Fruit fly (Drosophila melanogaster) whole organism, embryonic: ENCODE data around the gene sdk.

Source experiments
- Aef1 ChIP-seq: fragments of 200-800 bp; sonication (Bioruptor generic); IDR thresholded peaks from 3 replicates; pipeline ENCODE4 v1.3.6; 2022; ENCODE audit warnings: missing biosample characterization, missing genetic modification characterization
- Bdp1 ChIP-seq: fragments of 200-800 bp; sonication (Bioruptor generic); optimal IDR thresholded peaks from 3 replicates; lab custom pipeline; 2016; ENCODE audit warnings: missing biosample characterization, missing genetic modification characterization
- Blimp-1 ChIP-seq: fragments of 200-800 bp; sonication (Bioruptor generic); optimal IDR thresholded peaks from 3 replicates; lab custom pipeline; 2018; ENCODE audit warnings: missing biosample characterization, missing genetic modification characterization, mild to moderate bottlenecking, moderate library complexity, missing genetic modification reagents
- CG10267 ChIP-seq: fragments of 200-800 bp; sonication (Bioruptor generic); optimal IDR thresholded peaks from 2 replicates; lab custom pipeline; 2018; ENCODE audit warnings: missing biosample characterization, mild to moderate bottlenecking, missing genetic modification characterization, moderate library complexity
- CG10543 ChIP-seq: fragments of 200-800 bp; sonication (Bioruptor generic); optimal IDR thresholded peaks from 3 replicates; lab custom pipeline; 2017; ENCODE audit warnings: missing biosample characterization, mild to moderate bottlenecking, missing genetic modification characterization, moderate library complexity
- CG11247 ChIP-seq: fragments of 200-800 bp; sonication (Bioruptor generic); IDR thresholded peaks from 2 replicates; pipeline ENCODE4 v1.3.6; 2022; ENCODE audit warnings: missing biosample characterization, missing genetic modification characterization
- CG12236 ChIP-seq: fragments of 200-800 bp; sonication (Bioruptor generic); optimal IDR thresholded peaks from 2 replicates; lab custom pipeline; 2016; ENCODE audit warnings: missing biosample characterization, missing genetic modification characterization
- CG12769 ChIP-seq: fragments of 200-800 bp; sonication (Bioruptor generic); optimal IDR thresholded peaks from 2 replicates; lab custom pipeline; 2019; ENCODE audit warnings: missing biosample characterization, mild to moderate bottlenecking, missing genetic modification characterization, moderate library complexity
- CG15601 ChIP-seq: fragments of 200-800 bp; sonication (Bioruptor generic); optimal IDR thresholded peaks from 3 replicates; lab custom pipeline; 2019; ENCODE audit warnings: missing biosample characterization, mild to moderate bottlenecking, missing genetic modification characterization, moderate library complexity
- CG17328 ChIP-seq: fragments of 200-800 bp; sonication (Bioruptor generic); IDR thresholded peaks from 2 replicates; pipeline ENCODE4 v1.3.6; 2022; ENCODE audit warnings: missing biosample characterization, missing genetic modification characterization
- CG32767 ChIP-seq: fragments of 200-800 bp; sonication (Bioruptor generic); IDR thresholded peaks from 2 replicates; pipeline ENCODE4 v1.3.6; 2022; ENCODE audit warnings: missing biosample characterization, missing genetic modification characterization
- CG3407 ChIP-seq: fragments of 200-800 bp; sonication (Bioruptor generic); optimal IDR thresholded peaks from 2 replicates; lab custom pipeline; 2018; ENCODE audit warnings: missing biosample characterization, mild to moderate bottlenecking, missing genetic modification characterization
- CG4282 ChIP-seq: fragments of 200-800 bp; sonication (Bioruptor generic); optimal IDR thresholded peaks from 2 replicates; lab custom pipeline; 2016; ENCODE audit warnings: missing biosample characterization, missing genetic modification characterization
- CG7556 ChIP-seq: fragments of 200-800 bp; sonication (Bioruptor generic); optimal IDR thresholded peaks from 2 replicates; lab custom pipeline; 2017; ENCODE audit warnings: missing biosample characterization, mild to moderate bottlenecking, missing genetic modification characterization
- CG7839 ChIP-seq: fragments of 200-800 bp; sonication (Bioruptor generic); optimal IDR thresholded peaks from 3 replicates; lab custom pipeline; 2018; ENCODE audit warnings: missing biosample characterization, mild to moderate bottlenecking, missing genetic modification characterization, moderate library complexity
- CG8944 ChIP-seq: fragments of 200-800 bp; sonication (Bioruptor generic); optimal IDR thresholded peaks from 3 replicates; lab custom pipeline; 2016; ENCODE audit warnings: missing biosample characterization, missing genetic modification characterization
- CG9609 ChIP-seq: fragments of 200-800 bp; sonication (Bioruptor generic); optimal IDR thresholded peaks from 3 replicates; lab custom pipeline; 2016; ENCODE audit warnings: missing biosample characterization, missing genetic modification characterization
- CHES-1-like ChIP-seq: fragments of 200-800 bp; sonication (Bioruptor generic); optimal IDR thresholded peaks from 2 replicates; lab custom pipeline; 2016; ENCODE audit warnings: missing biosample characterization, missing genetic modification characterization
- Deaf1 ChIP-seq: fragments of 200-800 bp; optimal IDR thresholded peaks from 3 replicates; lab custom pipeline; 2019; ENCODE audit warnings: missing biosample characterization, mild to moderate bottlenecking, missing genetic modification characterization, moderate library complexity
- Drgx ChIP-seq: fragments of 200-800 bp; sonication (Bioruptor generic); IDR thresholded peaks from 2 replicates; pipeline ENCODE4 v1.3.6; 2022; ENCODE audit warnings: missing biosample characterization, missing genetic modification characterization
- E2f2 ChIP-seq: fragments of 200-800 bp; sonication (Bioruptor generic); IDR thresholded peaks from 2 replicates; pipeline ENCODE4 v1.3.6; 2022; ENCODE audit warnings: missing biosample characterization, missing genetic modification characterization
- Ets97D ChIP-seq: fragments of 200-800 bp; sonication (Bioruptor generic); optimal IDR thresholded peaks from 3 replicates; lab custom pipeline; 2016; ENCODE audit warnings: missing biosample characterization, missing genetic modification characterization
- Fer1 ChIP-seq: fragments of 200-800 bp; sonication (Bioruptor generic); optimal IDR thresholded peaks from 2 replicates; lab custom pipeline; 2017; ENCODE audit warnings: missing biosample characterization, mild to moderate bottlenecking, missing genetic modification characterization
- HLH4C ChIP-seq: fragments of 200-800 bp; sonication (Bioruptor generic); IDR thresholded peaks from 3 replicates; pipeline ENCODE4 v1.3.6; 2022; ENCODE audit warnings: missing biosample characterization, missing genetic modification characterization; ENCODE audit not compliant: partially characterized antibody
- MBD-R2 ChIP-seq: fragments of 200-800 bp; sonication (Bioruptor generic); IDR thresholded peaks from 2 replicates; pipeline ENCODE4 v1.3.6; 2022; ENCODE audit warnings: missing biosample characterization, missing genetic modification characterization
- NC2β ChIP-seq: fragments of 200-800 bp; sonication (Bioruptor generic); optimal IDR thresholded peaks from 2 replicates; lab custom pipeline; 2016; ENCODE audit warnings: missing biosample characterization, missing genetic modification characterization
- Neu2 ChIP-seq: fragments of 200-800 bp; sonication (Bioruptor generic); optimal IDR thresholded peaks from 3 replicates; lab custom pipeline; 2016; ENCODE audit warnings: missing biosample characterization, missing genetic modification characterization, borderline replicate concordance
- Pdp1 ChIP-seq, 2 experiments: fragments of 200-800 bp; sonication (Bioruptor generic); optimal IDR thresholded peaks; 3 replicates each; lab custom pipeline; 2016; ENCODE audit warnings: missing biosample characterization in 2 of 2, missing genetic modification characterization in 2 of 2, mild to moderate bottlenecking in 1 of 2, moderate library complexity in 1 of 2
- Sry-β ChIP-seq: fragments of 200-800 bp; sonication (Bioruptor generic); optimal IDR thresholded peaks from 2 replicates; lab custom pipeline; 2018; ENCODE audit warnings: missing biosample characterization, mild to moderate bottlenecking, missing genetic modification characterization, moderate library complexity
- Stat92E ChIP-seq, 3 experiments: fragments of >200 bp in 2 of 3; fragments of 200-800 bp in 1 of 3; sonication (Bioruptor generic) in 1 of 3; optimal IDR thresholded peaks; 2 replicates each; lab custom pipeline; 2017 to 2019; ENCODE audit warnings: missing biosample characterization in 3 of 3, missing genetic modification characterization in 3 of 3, mild to moderate bottlenecking in 1 of 3, moderate library complexity in 1 of 3
- Xrp1 ChIP-seq: fragments of 200-800 bp; sonication (Bioruptor generic); IDR thresholded peaks from 2 replicates; pipeline ENCODE4 v1.3.6; 2022; ENCODE audit warnings: missing biosample characterization, missing genetic modification characterization
- bbx ChIP-seq: fragments of 200-800 bp; sonication (Bioruptor generic); IDR thresholded peaks from 2 replicates; pipeline ENCODE4 v1.3.6; 2022; ENCODE audit warnings: missing biosample characterization, missing genetic modification characterization; ENCODE audit not compliant: partially characterized antibody
- bigmax ChIP-seq: fragments of 200-800 bp; sonication (Bioruptor generic); optimal IDR thresholded peaks from 2 replicates; lab custom pipeline; 2018; ENCODE audit warnings: missing biosample characterization, mild to moderate bottlenecking, missing genetic modification characterization
- cg ChIP-seq: fragments of 200-800 bp; sonication (Bioruptor generic); optimal IDR thresholded peaks from 3 replicates; lab custom pipeline; 2019; ENCODE audit warnings: missing biosample characterization, mild to moderate bottlenecking, missing genetic modification characterization, moderate library complexity
- chinmo ChIP-seq: fragments of 200-800 bp; sonication (Bioruptor generic); IDR thresholded peaks from 4 replicates; pipeline ENCODE4 v1.3.6; 2022; ENCODE audit warnings: missing biosample characterization, missing genetic modification characterization; ENCODE audit not compliant: partially characterized antibody
- ci ChIP-seq: fragments of 200-800 bp; sonication (Bioruptor generic); IDR thresholded peaks from 3 replicates; pipeline ENCODE4 v1.3.6; 2022; ENCODE audit warnings: missing biosample characterization, missing genetic modification characterization
- dysf ChIP-seq: fragments of 200-800 bp; sonication (Bioruptor generic); IDR thresholded peaks from 3 replicates; pipeline ENCODE4 v1.3.6; 2022; ENCODE audit warnings: missing biosample characterization, missing genetic modification characterization
- exex ChIP-seq: fragments of 200-800 bp; sonication (Bioruptor generic); optimal IDR thresholded peaks from 4 replicates; lab custom pipeline; 2018; ENCODE audit warnings: missing biosample characterization, mild to moderate bottlenecking, missing genetic modification characterization, moderate library complexity
- gcm ChIP-seq: fragments of 200-800 bp; sonication (Bioruptor generic); optimal IDR thresholded peaks from 2 replicates; lab custom pipeline; 2019; ENCODE audit warnings: missing biosample characterization, mild to moderate bottlenecking, missing genetic modification characterization, moderate library complexity
- gem ChIP-seq: fragments of 200-800 bp; sonication (Bioruptor generic); optimal IDR thresholded peaks from 2 replicates; lab custom pipeline; 2019; ENCODE audit warnings: missing biosample characterization, mild to moderate bottlenecking, missing genetic modification characterization, moderate library complexity
- h ChIP-seq: fragments of >200 bp; optimal IDR thresholded peaks from 2 replicates; lab custom pipeline; 2017
- jing ChIP-seq: fragments of 200-800 bp; sonication (Bioruptor generic); optimal IDR thresholded peaks from 2 replicates; lab custom pipeline; 2018; ENCODE audit warnings: missing biosample characterization, mild to moderate bottlenecking, missing genetic modification characterization
- kah ChIP-seq: fragments of 200-800 bp; sonication (Bioruptor generic); optimal IDR thresholded peaks from 2 replicates; lab custom pipeline; 2018; ENCODE audit warnings: missing biosample characterization, mild to moderate bottlenecking, missing genetic modification characterization
- peb ChIP-seq: fragments of 200-800 bp; sonication (Bioruptor generic); IDR thresholded peaks from 2 replicates; pipeline ENCODE4 v1.3.6; 2022; ENCODE audit warnings: missing biosample characterization, missing genetic modification characterization
- pnt ChIP-seq: fragments of 200-800 bp; sonication (Bioruptor generic); optimal IDR thresholded peaks from 3 replicates; lab custom pipeline; 2016; ENCODE audit warnings: missing biosample characterization, missing genetic modification characterization
- tna ChIP-seq: fragments of 200-800 bp; sonication (Bioruptor generic); IDR thresholded peaks from 2 replicates; pipeline ENCODE4 v1.3.6; 2022; ENCODE audit warnings: missing biosample characterization, missing genetic modification characterization; ENCODE audit not compliant: partially characterized antibody
- twi ChIP-seq: fragments of 200-800 bp; optimal IDR thresholded peaks from 2 replicates; lab custom pipeline; 2019; ENCODE audit warnings: missing biosample characterization, mild to moderate bottlenecking, missing genetic modification characterization, moderate library complexity
- zf30C ChIP-seq: fragments of 200-800 bp; sonication (Bioruptor generic); optimal IDR thresholded peaks from 3 replicates; lab custom pipeline; 2018; ENCODE audit warnings: missing biosample characterization, mild to moderate bottlenecking, missing genetic modification characterization

sdk gene

dm6 chrX:768480-769123 is 82.0 kb downstream of the sdk start (continued):
- TF ChIP-seq Blimp-1 (GFP tag; lab: Kevin White, UChicago) (peak; percentile 23), CG11247 (GFP tag; lab: Robert Waterston, UW) (no peak), chinmo (GFP tag; lab: Robert Waterston, UW) (0 out of 4 replicates have a peak, but pooled peaks have one; percentile 20), ci (GFP tag; lab: Robert Waterston, UW) (0 out of 3 replicates have a peak, but pooled peaks have one; percentile 30), gem (tag; lab: Kevin White, UChicago) (no peak), cg (no peak), peb (GFP tag; lab: Robert Waterston, UW) (no peak), CG12769 (tag; lab: Kevin White, UChicago) (peak; percentile 40), NC2β (GFP tag; lab: Kevin White, UChicago) (no peak), CG12236 (no peak), pnt (GFP tag; lab: Kevin White, UChicago) (no peak), Neu2 (GFP tag; lab: Kevin White, UChicago) (no peak), Pdp1 (GFP tag; optimal IDR thresholded peaks at IDR 0.05; lab: Kevin White, UChicago) (peak in 1 of 2 experiments; percentile 13), CG9609 (no peak), exex (no peak), CHES-1-like (GFP tag; lab: Kevin White, UChicago) (no peak)

dm6 chrX:769639-770124 is 83.0 kb downstream of the sdk start, which contains the start of gene fz3:
Gene fz3, plus strand, starts transcription at chrX:769945.
- TF ChIP-seq CG10543 (GFP tag; lab: Kevin White, UChicago) = peak; percentile 9
- TF ChIP-seq Deaf1 (tag; lab: Kevin White, UChicago) = peak; percentile 57
- peak in 1 of 3 experiments; percentile 39 for TF ChIP-seq Stat92E (GFP tag; optimal IDR thresholded peaks at IDR 0.05; lab: Kevin White, UChicago)
- TF ChIP-seq dysf = no peak
- peak; percentile 23 for TF ChIP-seq CG15601
- peak; percentile 85 for TF ChIP-seq HLH4C (GFP tag; lab: Robert Waterston, UW)
- TF ChIP-seq tna = peak; percentile 82
- TF ChIP-seq CG17328 = no peak
- TF ChIP-seq Aef1 (GFP tag; lab: Robert Waterston, UW) = no peak
- peak; percentile 49 for TF ChIP-seq Ets97D
- TF ChIP-seq bbx (GFP tag; lab: Robert Waterston, UW) = peak; percentile 94
- TF ChIP-seq kah (GFP tag; lab: Kevin White, UChicago) = peak; percentile 68
- peak; percentile 29 for TF ChIP-seq Fer1
- no peak for TF ChIP-seq CG7556 (GFP tag; lab: Kevin White, UChicago)
- peak; percentile 75 for TF ChIP-seq E2f2 (GFP tag; lab: Robert Waterston, UW)
- TF ChIP-seq bigmax = peak; percentile 17
- peak; percentile 21 for TF ChIP-seq CG7839
- TF ChIP-seq CG8944 = no peak
- TF ChIP-seq CG3407 (GFP tag; lab: Kevin White, UChicago) = no peak
- peak; percentile 54 for TF ChIP-seq Drgx (GFP tag; lab: Robert Waterston, UW)
- no peak for TF ChIP-seq CG4282 (GFP tag; lab: Kevin White, UChicago)
- TF ChIP-seq twi (tag; lab: Kevin White, UChicago) = no peak
- peak; percentile 38 for TF ChIP-seq gcm
- TF ChIP-seq CG32767 (GFP tag; lab: Robert Waterston, UW) = no peak
- TF ChIP-seq MBD-R2 = peak; percentile 54
- peak; percentile 9 for TF ChIP-seq Sry-β
- no peak for TF ChIP-seq h (lab: Kevin White, UChicago)
- peak; percentile 36 for TF ChIP-seq CG10267 (tag; lab: Kevin White, UChicago)
- no peak for TF ChIP-seq jing
- no peak; the same call in 1 of the 2 replicates for TF ChIP-seq Xrp1 (GFP tag; lab: Robert Waterston, UW)
- peak; percentile 64 for TF ChIP-seq zf30C (GFP tag; lab: Kevin White, UChicago)
- no peak for TF ChIP-seq Bdp1 (GFP tag; lab: Kevin White, UChicago)
- 0 out of 2 replicates have a peak, but pooled peaks have one; percentile 11 for TF ChIP-seq peb (GFP tag; lab: Robert Waterston, UW)
